Fruit fly (Drosophila melanogaster) whole organism, embryonic: ENCODE measurements around the gene smal.

Experiments used
- Aef1 ChIP-seq: fragments of 200-800 bp; sonication (Bioruptor generic); IDR thresholded peaks from 3 replicates; pipeline ENCODE4 v1.3.6; 2022; ENCODE audit warnings: missing biosample characterization, missing genetic modification characterization
- CG10654 ChIP-seq: fragments of 200-800 bp; sonication (Bioruptor generic); optimal IDR thresholded peaks from 2 replicates; lab custom pipeline; 2016; ENCODE audit warnings: missing biosample characterization, missing genetic modification characterization
- CG43689 ChIP-seq: fragments of 200-800 bp; sonication (Bioruptor generic); IDR thresholded peaks from 2 replicates; pipeline ENCODE4 v1.3.6; 2022; ENCODE audit warnings: missing biosample characterization, missing genetic modification characterization

DNA sequence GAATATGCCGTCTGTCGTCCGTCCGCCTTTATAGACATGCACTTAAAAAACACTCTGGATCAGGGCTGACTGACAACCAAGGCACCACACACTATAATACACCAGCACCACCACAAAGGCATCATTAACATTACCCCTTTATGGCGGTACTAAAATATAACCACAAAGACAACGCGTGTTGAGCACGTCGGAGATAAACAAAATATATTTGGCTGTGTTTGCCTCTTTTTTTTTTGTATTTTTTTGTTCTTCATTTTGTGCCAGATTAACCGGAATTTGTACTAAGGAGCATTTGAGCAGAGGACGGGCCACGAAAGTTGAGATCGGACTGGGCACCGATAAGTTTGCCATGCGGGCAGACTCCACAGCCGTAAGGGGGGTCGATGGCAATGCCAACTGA, 15.1 kb downstream of the smal start:
- no peak for TF ChIP-seq CG43689 (GFP tag; lab: Robert Waterston, UW)
- no peak for TF ChIP-seq Aef1
- no peak for TF ChIP-seq CG10654
